Worm (Caenorhabditis elegans): ENCODE results near the gene W07G1.7.
A peak's percentile ranks its signal among the peaks of the same experiment; 100 is the strongest.

W07G1.7 gene

ce11 chrII:13938290-13938689, 27.9 kb downstream of the W07G1.7 start:
- peak; percentile 24 for TF ChIP-seq ceh-28 (tag; optimal IDR thresholded peaks at IDR 0.05)
- TF ChIP-seq nhr-28 (tag; optimal IDR thresholded peaks at IDR 0.05), result no peak

- TF ChIP-seq unc-39 (tag; optimal IDR thresholded peaks at IDR 0.05) (no peak), ama-1 (optimal IDR thresholded peaks at IDR 0.05) (no peak), snpc-4 (tag; optimal IDR thresholded peaks at IDR 0.05) (no peak), elt-2 (tag; optimal IDR thresholded peaks at IDR 0.05) (no peak), nhr-11 (tag; optimal IDR thresholded peaks at IDR 0.05) (no peak), lsy-12 (tag; optimal IDR thresholded peaks at IDR 0.05) (no peak), aly-2 (tag; optimal IDR thresholded peaks at IDR 0.05) (no peak), nhr-23 (tag; optimal IDR thresholded peaks at IDR 0.05) (no peak), jun-1 (tag; optimal IDR thresholded peaks at IDR 0.05) (no peak), ztf-11 (tag; optimal IDR thresholded peaks at IDR 0.05) (no peak), skn-1 (tag; optimal IDR thresholded peaks at IDR 0.05) (no peak), ceh-16 (tag; optimal IDR thresholded peaks at IDR 0.05) (no peak), unc-62 (GFP tag; optimal IDR thresholded peaks at IDR 0.05) (no peak), pha-4 (tag; optimal IDR thresholded peaks at IDR 0.05) (no peak), nhr-25 (tag; optimal IDR thresholded peaks at IDR 0.05) (no peak), hmg-11 (tag; optimal IDR thresholded peaks at IDR 0.05) (no peak), fkh-10 (GFP tag; optimal IDR thresholded peaks at IDR 0.05) (no peak), nhr-237 (tag; optimal IDR thresholded peaks at IDR 0.05) (no peak), nhr-77 (tag; optimal IDR thresholded peaks at IDR 0.05) (no peak)
Observed at ce11 chrII:13935907-13936306, 30.2 kb downstream of the W07G1.7 start.

ce11 chrII:13933534-13933933, 32.6 kb downstream of the W07G1.7 start:
- TF ChIP-seq egl-5 (tag; optimal IDR thresholded peaks at IDR 0.05) (no peak), nhr-77 (tag; optimal IDR thresholded peaks at IDR 0.05) (no peak), lin-15B (tag; optimal IDR thresholded peaks at IDR 0.05) (no peak)

- TF ChIP-seq unc-62 (GFP tag; optimal IDR thresholded peaks at IDR 0.05) (no peak), zag-1 (tag; optimal IDR thresholded peaks at IDR 0.05) (no peak), unc-39 (tag; optimal IDR thresholded peaks at IDR 0.05) (no peak), ztf-4 (tag; optimal IDR thresholded peaks at IDR 0.05) (no peak), nhr-25 (tag; optimal IDR thresholded peaks at IDR 0.05) (no peak), lin-39 (tag; optimal IDR thresholded peaks at IDR 0.05) (no peak), elt-3 (tag; optimal IDR thresholded peaks at IDR 0.05) (no peak), mdl-1 (tag; optimal IDR thresholded peaks at IDR 0.05) (no peak), nhr-28 (tag; optimal IDR thresholded peaks at IDR 0.05) (no peak), daf-12 (tag; optimal IDR thresholded peaks at IDR 0.05) (no peak), sea-2 (GFP tag; optimal IDR thresholded peaks at IDR 0.05) (no peak), egl-27 (tag; optimal IDR thresholded peaks at IDR 0.05) (no peak), hmg-11 (tag; optimal IDR thresholded peaks at IDR 0.05) (no peak), eor-1 (tag; optimal IDR thresholded peaks at IDR 0.05) (no peak), pqm-1 (tag; optimal IDR thresholded peaks at IDR 0.05) (no peak), nhr-11 (tag; optimal IDR thresholded peaks at IDR 0.05) (no peak), ceh-28 (tag; optimal IDR thresholded peaks at IDR 0.05) (no peak)
Observed at ce11 chrII:13931944-13932343, 34.2 kb downstream of the W07G1.7 start, which contains the start of gene hot-3. Gene hot-3, minus strand, starts transcription at chrII:13932044.

- TF ChIP-seq R02D3.7 (tag; optimal IDR thresholded peaks at IDR 0.05), result no peak
- no peak for TF ChIP-seq nhr-28 (tag; optimal IDR thresholded peaks at IDR 0.05)
- no peak for TF ChIP-seq mdl-1 (tag; optimal IDR thresholded peaks at IDR 0.05)
- no peak for TF ChIP-seq lin-15B (tag; optimal IDR thresholded peaks at IDR 0.05)
- TF ChIP-seq mml-1 (tag; optimal IDR thresholded peaks at IDR 0.05), result no peak
- no peak for TF ChIP-seq ceh-16 (tag; optimal IDR thresholded peaks at IDR 0.05)
Observed at ce11 chrII:13924909-13925308, 41.2 kb downstream of the W07G1.7 start, which contains the start of gene mltn-5. Gene mltn-5, plus strand, starts transcription at chrII:13925209.

- TF ChIP-seq elt-1 (tag; optimal IDR thresholded peaks at IDR 0.05), result no peak
- no peak for TF ChIP-seq mml-1 (tag; optimal IDR thresholded peaks at IDR 0.05)
- TF ChIP-seq lin-15B (tag; optimal IDR thresholded peaks at IDR 0.05), result no peak
Observed at ce11 chrII:13919100-13919499, 47.0 kb downstream of the W07G1.7 start.
